Worm (Caenorhabditis elegans) whole organism, L4/young adult: Measurements from ENCODE around the gene scl-19.

Experiments
- W03F9.2 ChIP-seq: fragments of 150-350 bp; optimal IDR thresholded peaks from 2 replicates; lab custom pipeline; 2014; ENCODE audit warnings: missing biosample characterization, missing genetic modification characterization
- dao-5 ChIP-seq: sonication (generic microtip); optimal IDR thresholded peaks from 2 replicates; lab custom pipeline; 2016; ENCODE audit warnings: missing genotype, missing genetic modification characterization, moderate library complexity, missing compliant biosample characterization
- him-1 ChIP-seq: sonication (generic microtip); optimal IDR thresholded peaks from 2 replicates; lab custom pipeline; 2016; ENCODE audit warnings: missing genotype, missing genetic modification reagents, missing genetic modification characterization, missing compliant biosample characterization

scl-19 gene

DNA sequence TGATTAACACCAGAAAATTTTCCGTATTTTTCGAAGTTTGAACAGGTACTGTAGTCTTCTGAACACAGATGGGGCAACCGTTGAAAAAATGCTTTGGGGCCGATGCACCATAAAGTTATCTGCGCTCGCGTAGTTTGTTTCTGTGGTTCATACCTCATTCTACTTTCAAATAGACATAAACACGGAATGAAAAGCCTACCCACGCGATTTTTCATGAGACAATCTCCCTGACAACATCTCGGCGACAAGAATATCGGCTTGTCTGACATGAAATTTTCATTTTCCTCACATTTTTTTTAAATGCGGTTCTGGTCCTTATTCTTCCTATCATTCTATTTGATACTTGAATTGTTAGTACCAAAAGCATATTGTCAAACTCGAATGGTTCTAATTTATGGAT is 41.0 kb downstream of the scl-19 start, which contains the start of gene clec-257:
clec-257 (plus strand) TSS at position 301 of the 400 bp plus-strand sequence.
- TF ChIP-seq W03F9.2 (tag; lab: Kevin White, UChicago) (no peak), dao-5 (tag; lab: Kevin White, UChicago) (no peak), him-1 (tag; lab: Kevin White, UChicago) (no peak)

DNA sequence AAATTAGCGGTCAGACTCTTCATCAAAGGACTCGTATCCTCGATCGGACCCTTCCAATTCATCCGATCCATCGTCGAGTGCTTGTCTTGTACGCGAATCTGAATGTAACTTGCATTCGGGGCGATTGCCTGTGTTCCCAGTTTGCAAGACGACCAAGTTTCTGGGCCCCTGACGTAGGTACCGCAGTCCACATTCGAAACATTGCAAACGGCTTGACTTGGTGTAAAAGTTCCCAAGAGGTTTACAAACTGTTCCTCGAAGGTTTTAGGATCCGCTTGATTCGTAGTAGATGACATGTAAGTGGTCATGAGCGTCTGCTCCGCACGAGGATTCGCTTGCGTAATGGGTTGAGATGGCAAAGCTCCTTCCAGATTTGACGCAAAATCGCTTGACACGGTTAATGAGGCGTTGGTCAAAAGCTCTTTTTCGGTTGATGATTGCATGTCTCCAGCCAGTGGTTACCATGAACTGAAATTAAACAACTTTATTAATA is 44.5 kb downstream of the scl-19 start, which contains the start of gene Y17D7B.4:
Y17D7B.4 (minus strand) TSS at position 443 of the 493 bp plus-strand sequence.
- TF ChIP-seq W03F9.2 (tag; lab: Kevin White, UChicago) = no peak
- TF ChIP-seq him-1 (tag; lab: Kevin White, UChicago) = no peak
- TF ChIP-seq dao-5 (tag; lab: Kevin White, UChicago) = no peak

ce11 chrV:18780605-18781004 is 48.8 kb downstream of the scl-19 start:
- no peak for TF ChIP-seq him-1 (tag; lab: Kevin White, UChicago)
- TF ChIP-seq W03F9.2 (tag; lab: Kevin White, UChicago) = no peak
- no peak for TF ChIP-seq dao-5 (tag; lab: Kevin White, UChicago)
